Worm (Caenorhabditis elegans) whole organism, early embryonic: ENCODE data around the gene srw-90.
"Not testable (repeated sequence)": the region's sequence is repeated elsewhere in the genome, so short reads cannot be mapped to it uniquely, and the experiment has no call there.

Experiments used
- B0310.2 ChIP-seq: sonication (generic microtip); optimal IDR thresholded peaks from 2 replicates; lab custom pipeline; 2016; ENCODE audit warnings: mild to moderate bottlenecking, missing genetic modification characterization, missing compliant biosample characterization
- aly-1 ChIP-seq: sonication (generic microtip); optimal IDR thresholded peaks from 2 replicates; lab custom pipeline; 2016; ENCODE audit warnings: missing genetic modification characterization, missing compliant biosample characterization
- ama-1 ChIP-seq: fragments of 150-350 bp; optimal IDR thresholded peaks from 2 replicates; lab custom pipeline; 2014
- ceh-13 ChIP-seq: fragments of 200-800 bp; sonication (Bioruptor generic); optimal IDR thresholded peaks from 2 replicates; lab custom pipeline; 2018; ENCODE audit warnings: mild to moderate bottlenecking, missing genetic modification characterization, missing compliant biosample characterization
- ceh-36 ChIP-seq: sonication (generic microtip); optimal IDR thresholded peaks from 2 replicates; lab custom pipeline; 2016; ENCODE audit warnings: missing genetic modification characterization, inconsistent platforms, missing compliant biosample characterization
- ets-7 ChIP-seq: sonication (generic microtip); optimal IDR thresholded peaks from 2 replicates; lab custom pipeline; 2016; ENCODE audit warnings: missing genotype, missing genetic modification characterization, missing compliant biosample characterization
- hmbx-1 ChIP-seq: sonication (generic microtip); optimal IDR thresholded peaks from 2 replicates; lab custom pipeline; 2016; ENCODE audit warnings: mild to moderate bottlenecking, missing genetic modification characterization, missing compliant biosample characterization
- hmg-4 ChIP-seq: fragments of 200-800 bp; sonication (Bioruptor generic); optimal IDR thresholded peaks from 2 replicates; lab custom pipeline; 2018; ENCODE audit warnings: mild to moderate bottlenecking, missing genetic modification characterization, missing compliant biosample characterization
- pes-1 ChIP-seq: fragments of 200-800 bp; sonication (Bioruptor generic); IDR thresholded peaks from 2 replicates; pipeline ENCODE4 v1.3.6; 2022; ENCODE audit warnings: missing genetic modification reagents, missing genetic modification characterization, missing compliant biosample characterization
- scrt-1 ChIP-seq: fragments of 200-800 bp; sonication (Bioruptor generic); IDR thresholded peaks from 2 replicates; pipeline ENCODE4 v1.3.6; 2022; ENCODE audit warnings: missing genetic modification characterization, missing compliant biosample characterization
- sea-1 ChIP-seq: fragments of 200-800 bp; sonication (Bioruptor generic); conservative IDR thresholded peaks from 2 replicates; pipeline ENCODE4 v1.3.6; 2022; ENCODE audit warnings: missing genetic modification characterization, missing compliant biosample characterization
- tbx-11 ChIP-seq: fragments of 200-800 bp; sonication (Bioruptor generic); IDR thresholded peaks from 2 replicates; pipeline ENCODE4 v1.3.6; 2022; ENCODE audit warnings: missing genetic modification characterization, missing compliant biosample characterization
- tbx-37 ChIP-seq: fragments of 200-800 bp; sonication (Bioruptor generic); conservative IDR thresholded peaks from 2 replicates; pipeline ENCODE4 v1.3.6; 2022; ENCODE audit warnings: missing genetic modification reagents, missing genetic modification characterization, missing compliant biosample characterization
- tra-4 ChIP-seq: sonication (generic microtip); optimal IDR thresholded peaks from 2 replicates; lab custom pipeline; 2017; ENCODE audit warnings: missing genetic modification characterization, missing compliant biosample characterization

ce11 chrV:1692494-1692893 lies 9.4 kb upstream of the srw-90 start, which contains the start of gene Y46H3C.5:
- TF ChIP-seq sea-1 (GFP tag; lab: Robert Waterston, UW); ama-1; hmg-4 (GFP tag; lab: Kevin White, UChicago); B0310.2 (tag; lab: Kevin White, UChicago); tbx-37; ets-7; aly-1 (tag; lab: Kevin White, UChicago); pes-1 (GFP tag; lab: Robert Waterston, UW); tbx-11; ceh-13 (GFP tag; lab: Kevin White, UChicago); tra-4 (tag; lab: Kevin White, UChicago); ceh-36 (tag; lab: Kevin White, UChicago); scrt-1; hmbx-1 (tag; lab: Kevin White, UChicago): not testable (repeated sequence)
